Worm (Caenorhabditis elegans) whole organism, L3 larva: ENCODE results near the gene col-98.

ENCODE experiments used
- ceh-28 ChIP-seq: fragments of 150-350 bp; optimal IDR thresholded peaks from 2 replicates; lab custom pipeline; 2014; ENCODE audit warnings: missing biosample characterization, missing genetic modification reagents, missing genetic modification characterization
- elt-3 ChIP-seq, 3 experiments: fragments of 150-350 bp in 1 of 3; sonication (generic microtip) in 2 of 3; optimal IDR thresholded peaks; 2 replicates in 2 of 3; 4 replicates in 1 of 3; lab custom pipeline; 2014 to 2017; ENCODE audit warnings: missing biosample characterization in 3 of 3, missing genetic modification characterization in 3 of 3

- TF ChIP-seq ceh-28 (no peak), elt-3 (tag; optimal IDR thresholded peaks at IDR 0.05; lab: Kevin White, UChicago) (no peak)
Measured at ce11 chrIII:13011927-13012326, 6.9 kb upstream of the col-98 start.
